Fruit fly (Drosophila melanogaster) whole organism, adult: ENCODE results near the gene cerv.

Experiments used
- CG11617 ChIP-seq: fragments of 200-800 bp; sonication (Bioruptor generic); optimal IDR thresholded peaks from 2 replicates; lab custom pipeline; 2017; ENCODE audit warnings: mild to moderate bottlenecking, missing biosample characterization, missing genetic modification reagents, missing genetic modification characterization
- CG12768 ChIP-seq: fragments of 200-800 bp; sonication (Bioruptor generic); optimal IDR thresholded peaks from 2 replicates; lab custom pipeline; 2017; ENCODE audit warnings: missing biosample characterization, missing genetic modification characterization, mild to moderate bottlenecking, moderate library complexity, missing genetic modification reagents
- CG14711 ChIP-seq: fragments of 200-800 bp; sonication (Bioruptor generic); optimal IDR thresholded peaks from 2 replicates; lab custom pipeline; 2018; ENCODE audit warnings: missing biosample characterization, mild to moderate bottlenecking, missing genetic modification characterization, moderate library complexity
- CG1620 ChIP-seq: fragments of 200-800 bp; sonication (Bioruptor generic); optimal IDR thresholded peaks from 2 replicates; lab custom pipeline; 2016; ENCODE audit warnings: missing biosample characterization, missing genetic modification characterization
- CG33017 ChIP-seq: fragments of 200-800 bp; sonication (Bioruptor generic); optimal IDR thresholded peaks from 2 replicates; lab custom pipeline; 2018; ENCODE audit warnings: missing biosample characterization, mild to moderate bottlenecking, missing genetic modification characterization, moderate library complexity
- CG5204 ChIP-seq: fragments of 200-800 bp; sonication (Bioruptor generic); optimal IDR thresholded peaks from 2 replicates; lab custom pipeline; 2016; ENCODE audit warnings: missing biosample characterization, missing genetic modification characterization
- CG7045 ChIP-seq: fragments of 200-800 bp; sonication (Bioruptor generic); optimal IDR thresholded peaks from 2 replicates; lab custom pipeline; 2017; ENCODE audit warnings: missing biosample characterization, mild to moderate bottlenecking, missing genetic modification characterization
- CG7101 ChIP-seq: fragments of 200-800 bp; sonication (Bioruptor generic); optimal IDR thresholded peaks from 2 replicates; lab custom pipeline; 2018; ENCODE audit warnings: missing biosample characterization, mild to moderate bottlenecking, missing genetic modification characterization, moderate library complexity
- Clk ChIP-seq: fragments of 200-800 bp; sonication (Bioruptor generic); optimal IDR thresholded peaks from 2 replicates; lab custom pipeline; 2017; ENCODE audit warnings: missing biosample characterization, missing genetic modification characterization
- Crg-1 ChIP-seq: fragments of 200-800 bp; sonication (Bioruptor generic); optimal IDR thresholded peaks from 2 replicates; lab custom pipeline; 2016; ENCODE audit warnings: missing biosample characterization, missing genetic modification characterization
- Hr96 ChIP-seq: fragments of 200-800 bp; sonication (Bioruptor generic); optimal IDR thresholded peaks from 2 replicates; lab custom pipeline; 2016; ENCODE audit warnings: missing biosample characterization, missing genetic modification characterization
- Mnt ChIP-seq: fragments of 200-800 bp; sonication (Bioruptor generic); optimal IDR thresholded peaks from 2 replicates; lab custom pipeline; 2016; ENCODE audit warnings: missing biosample characterization, mild to moderate bottlenecking, missing genetic modification characterization
- bab1 ChIP-seq: fragments of 200-800 bp; sonication (Bioruptor generic); optimal IDR thresholded peaks from 3 replicates; lab custom pipeline; 2019; ENCODE audit warnings: missing biosample characterization, mild to moderate bottlenecking, missing genetic modification characterization, moderate library complexity
- cic ChIP-seq: fragments of 200-800 bp; sonication (Bioruptor generic); optimal IDR thresholded peaks from 2 replicates; lab custom pipeline; 2017; ENCODE audit warnings: missing biosample characterization, mild to moderate bottlenecking, missing genetic modification characterization, moderate library complexity
- cnc ChIP-seq, 2 experiments: fragments of >200 bp; optimal IDR thresholded peaks; 2 replicates each; lab custom pipeline; 2017
- kay ChIP-seq: fragments of 200-800 bp; sonication (Bioruptor generic); peaks from one replicate; lab custom pipeline; 2016; ENCODE audit warnings: missing biosample characterization, missing genetic modification characterization, borderline replicate concordance
- ovo ChIP-seq: fragments of 200-800 bp; sonication (Bioruptor generic); optimal IDR thresholded peaks from 2 replicates; lab custom pipeline; 2016; ENCODE audit warnings: missing biosample characterization, missing genetic modification characterization
- pad ChIP-seq: fragments of 200-800 bp; sonication (Bioruptor generic); optimal IDR thresholded peaks from 3 replicates; lab custom pipeline; 2017; ENCODE audit warnings: missing biosample characterization, missing genetic modification characterization, mild to moderate bottlenecking, moderate library complexity, missing genetic modification reagents
- tj ChIP-seq: fragments of 200-800 bp; sonication (Bioruptor generic); optimal IDR thresholded peaks from 3 replicates; lab custom pipeline; 2017; ENCODE audit warnings: missing biosample characterization, mild to moderate bottlenecking, missing genetic modification characterization, moderate library complexity
- toe ChIP-seq: fragments of 200-800 bp; sonication (Bioruptor generic); optimal IDR thresholded peaks from 2 replicates; lab custom pipeline; 2016; ENCODE audit warnings: missing biosample characterization, missing genetic modification characterization

Gene cerv

dm6 chrX:15575557-15575956, 2.4 kb downstream of the cerv start, which contains the start of gene CG42299:
Gene CG42299, minus strand, starts transcription at chrX:15575683.
- no peak for TF ChIP-seq CG5204 (GFP tag; lab: Kevin White, UChicago)
- TF ChIP-seq CG1620 (GFP tag; lab: Kevin White, UChicago): no peak
- TF ChIP-seq Clk: no peak
- no peak for TF ChIP-seq Mnt (GFP tag; lab: Kevin White, UChicago)
- no peak for TF ChIP-seq tj (GFP tag; lab: Kevin White, UChicago)
- no peak for TF ChIP-seq CG12768 (GFP tag; lab: Kevin White, UChicago)
- no peak for TF ChIP-seq CG11617
- TF ChIP-seq Crg-1 (GFP tag; lab: Kevin White, UChicago): no peak
- no peak for TF ChIP-seq CG7045 (GFP tag; lab: Kevin White, UChicago)
- no peak for TF ChIP-seq Hr96 (GFP tag; lab: Kevin White, UChicago)
- TF ChIP-seq cic (GFP tag; lab: Kevin White, UChicago): no peak
- TF ChIP-seq CG14711 (tag; lab: Kevin White, UChicago): no peak
- no peak for TF ChIP-seq bab1 (GFP tag; lab: Kevin White, UChicago)
- TF ChIP-seq CG7101 (tag; lab: Kevin White, UChicago): no peak
- TF ChIP-seq toe (GFP tag; lab: Kevin White, UChicago): no peak
- TF ChIP-seq CG33017 (tag; lab: Kevin White, UChicago): no peak
- TF ChIP-seq cnc (optimal IDR thresholded peaks at IDR 0.05; lab: Kevin White, UChicago): no peak
- TF ChIP-seq pad (GFP tag; lab: Kevin White, UChicago): no peak

dm6 chrX:15574384-15574783, 3.6 kb downstream of the cerv start, which contains the start of gene CG9213:
Gene CG9213, minus strand, starts transcription at chrX:15574535.
- TF ChIP-seq CG5204 (GFP tag; lab: Kevin White, UChicago) (no peak), CG1620 (GFP tag; lab: Kevin White, UChicago) (peak; percentile 20)

- no peak for TF ChIP-seq tj (GFP tag; lab: Kevin White, UChicago)
- no peak for TF ChIP-seq CG1620 (GFP tag; lab: Kevin White, UChicago)
- no peak for TF ChIP-seq cic (GFP tag; lab: Kevin White, UChicago)
- TF ChIP-seq bab1 (GFP tag; lab: Kevin White, UChicago): peak; percentile 5
- no peak for TF ChIP-seq CG7101 (tag; lab: Kevin White, UChicago)
These were observed 6.0 kb downstream of the cerv start, which contains the start of gene CG15643 for dm6 chrX:15571939-15572338. Gene CG15643, minus strand, starts transcription at chrX:15572149.

dm6 chrX:15568983-15569370, 9.0 kb downstream of the cerv start, which contains the start of gene CG7860:
Gene CG7860, plus strand, starts transcription at chrX:15568993.
- no peak for TF ChIP-seq toe (GFP tag; lab: Kevin White, UChicago)
- TF ChIP-seq Clk: no peak
- no peak for TF ChIP-seq CG33017 (tag; lab: Kevin White, UChicago)
- no peak for TF ChIP-seq CG11617
- no peak for TF ChIP-seq CG14711 (tag; lab: Kevin White, UChicago)
- TF ChIP-seq CG7101 (tag; lab: Kevin White, UChicago): no peak
- TF ChIP-seq ovo (GFP tag; lab: Kevin White, UChicago): no peak

- TF ChIP-seq CG7101 (tag; lab: Kevin White, UChicago) (peak; percentile 25), CG1620 (GFP tag; lab: Kevin White, UChicago) (no peak), bab1 (GFP tag; lab: Kevin White, UChicago) (peak; percentile 18), CG14711 (tag; lab: Kevin White, UChicago) (no peak), tj (GFP tag; lab: Kevin White, UChicago) (no peak), kay (GFP tag; lab: Kevin White, UChicago) (no peak), CG5204 (GFP tag; lab: Kevin White, UChicago) (no peak), CG33017 (tag; lab: Kevin White, UChicago) (no peak), Mnt (GFP tag; lab: Kevin White, UChicago) (no peak), ovo (GFP tag; lab: Kevin White, UChicago) (no peak), CG7045 (GFP tag; lab: Kevin White, UChicago) (no peak)
These were observed 9.5 kb downstream of the cerv start for dm6 chrX:15568353-15568982.

- TF ChIP-seq CG7101 (tag; lab: Kevin White, UChicago) (no peak), CG5204 (GFP tag; lab: Kevin White, UChicago) (no peak), Crg-1 (GFP tag; lab: Kevin White, UChicago) (no peak), Hr96 (GFP tag; lab: Kevin White, UChicago) (no peak), ovo (GFP tag; lab: Kevin White, UChicago) (no peak), CG11617 (no peak), kay (GFP tag; lab: Kevin White, UChicago) (no peak), CG7045 (GFP tag; lab: Kevin White, UChicago) (no peak), toe (GFP tag; lab: Kevin White, UChicago) (no peak), CG14711 (tag; lab: Kevin White, UChicago) (no peak), CG33017 (tag; lab: Kevin White, UChicago) (no peak), pad (GFP tag; lab: Kevin White, UChicago) (no peak), Mnt (GFP tag; lab: Kevin White, UChicago) (no peak), bab1 (GFP tag; lab: Kevin White, UChicago) (no peak), cnc (optimal IDR thresholded peaks at IDR 0.05; lab: Kevin White, UChicago) (no peak), CG1620 (GFP tag; lab: Kevin White, UChicago) (no peak), tj (GFP tag; lab: Kevin White, UChicago) (no peak), CG12768 (GFP tag; lab: Kevin White, UChicago) (no peak), Clk (no peak)
These were observed 22.0 kb downstream of the cerv start, which contains the start of gene CG42300 for dm6 chrX:15555945-15556344. Gene CG42300, minus strand, starts transcription at chrX:15556045.
